Fruit fly (Drosophila melanogaster) whole organism, embryonic: ENCODE data around the gene TyrRS.
A peak's percentile ranks its signal among the peaks of the same experiment; 100 is the strongest.

Experiments
- Blimp-1 ChIP-seq: fragments of 200-800 bp; sonication (Bioruptor generic); optimal IDR thresholded peaks from 3 replicates; lab custom pipeline; 2018; ENCODE audit warnings: missing biosample characterization, missing genetic modification characterization, mild to moderate bottlenecking, moderate library complexity, missing genetic modification reagents
- CG10366 ChIP-seq: fragments of 200-800 bp; sonication (Bioruptor generic); IDR thresholded peaks from 2 replicates; pipeline ENCODE4 v1.3.6; 2022; ENCODE audit warnings: missing biosample characterization, missing genetic modification characterization
- CG10959 ChIP-seq: fragments of 200-800 bp; sonication (Bioruptor generic); IDR thresholded peaks from 2 replicates; pipeline ENCODE4 v1.3.6; 2022; ENCODE audit warnings: missing biosample characterization, missing genetic modification characterization
- CG11456 ChIP-seq: fragments of 200-800 bp; sonication (Bioruptor generic); IDR thresholded peaks from 3 replicates; pipeline ENCODE4 v1.3.6; 2022; ENCODE audit warnings: missing biosample characterization, missing genetic modification characterization
- CG11723 ChIP-seq: fragments of 200-800 bp; sonication (Bioruptor generic); optimal IDR thresholded peaks from 2 replicates; lab custom pipeline; 2017; ENCODE audit warnings: missing biosample characterization, mild to moderate bottlenecking, missing genetic modification characterization
- CG12071 ChIP-seq: fragments of 200-800 bp; sonication (Bioruptor generic); optimal IDR thresholded peaks from 3 replicates; lab custom pipeline; 2018; ENCODE audit warnings: missing biosample characterization, mild to moderate bottlenecking, missing genetic modification characterization
- CG12155 ChIP-seq: fragments of 200-800 bp; sonication (Bioruptor generic); optimal IDR thresholded peaks from 3 replicates; lab custom pipeline; 2016; ENCODE audit warnings: missing biosample characterization, missing genetic modification characterization
- CG15696 ChIP-seq: fragments of 200-800 bp; sonication (Bioruptor generic); optimal IDR thresholded peaks from 2 replicates; lab custom pipeline; 2019; ENCODE audit warnings: missing biosample characterization, mild to moderate bottlenecking, missing genetic modification characterization, moderate library complexity
- CG18011 ChIP-seq: fragments of 200-800 bp; sonication (Bioruptor generic); optimal IDR thresholded peaks from 2 replicates; lab custom pipeline; 2017; ENCODE audit warnings: missing biosample characterization, missing genetic modification characterization, mild to moderate bottlenecking, moderate library complexity, missing genotype
- CG18262 ChIP-seq: fragments of 200-800 bp; optimal IDR thresholded peaks from 3 replicates; lab custom pipeline; 2019; ENCODE audit warnings: missing biosample characterization, mild to moderate bottlenecking, missing genetic modification characterization, moderate library complexity
- CG18619 ChIP-seq: fragments of 200-800 bp; sonication (Bioruptor generic); optimal IDR thresholded peaks from 3 replicates; lab custom pipeline; 2017; ENCODE audit warnings: missing biosample characterization, mild to moderate bottlenecking, missing genetic modification characterization
- CG2678 ChIP-seq: fragments of 200-800 bp; sonication (Bioruptor generic); optimal IDR thresholded peaks from 3 replicates; lab custom pipeline; 2019; ENCODE audit warnings: missing biosample characterization, mild to moderate bottlenecking, missing genetic modification characterization, moderate library complexity
- CG3065 ChIP-seq: fragments of 200-800 bp; sonication (Bioruptor generic); optimal IDR thresholded peaks from 2 replicates; lab custom pipeline; 2016; ENCODE audit warnings: missing biosample characterization, missing genetic modification characterization
- CG31441 ChIP-seq: fragments of 200-800 bp; sonication (Bioruptor generic); IDR thresholded peaks from 2 replicates; pipeline ENCODE4 v1.3.6; 2022; ENCODE audit warnings: missing biosample characterization, missing genetic modification characterization
- CG32532 ChIP-seq: fragments of 200-800 bp; sonication (Bioruptor generic); IDR thresholded peaks from 2 replicates; pipeline ENCODE4 v1.3.6; 2022; ENCODE audit warnings: missing biosample characterization, missing genetic modification characterization
- CG6791 ChIP-seq: fragments of 200-800 bp; sonication (Bioruptor generic); IDR thresholded peaks from 3 replicates; pipeline ENCODE4 v1.3.6; 2022; ENCODE audit warnings: missing biosample characterization, missing genetic modification characterization; ENCODE audit not compliant: partially characterized antibody
- CG8388 ChIP-seq: fragments of 200-800 bp; sonication (Bioruptor generic); optimal IDR thresholded peaks from 2 replicates; lab custom pipeline; 2019; ENCODE audit warnings: missing biosample characterization, mild to moderate bottlenecking, missing genetic modification characterization, moderate library complexity
- CHES-1-like ChIP-seq: fragments of 200-800 bp; sonication (Bioruptor generic); optimal IDR thresholded peaks from 2 replicates; lab custom pipeline; 2016; ENCODE audit warnings: missing biosample characterization, missing genetic modification characterization
- GATAe ChIP-seq: fragments of 200-800 bp; sonication (Bioruptor generic); conservative IDR thresholded peaks from 2 replicates; pipeline ENCODE4 v1.3.6; 2022; ENCODE audit warnings: missing biosample characterization, missing genetic modification characterization
- Gug ChIP-seq: fragments of 200-800 bp; sonication (Bioruptor generic); IDR thresholded peaks from 4 replicates; pipeline ENCODE4 v1.3.6; 2022; ENCODE audit warnings: missing biosample characterization, missing genetic modification characterization
- Hr3 ChIP-seq: fragments of 200-800 bp; sonication (Bioruptor generic); optimal IDR thresholded peaks from 3 replicates; lab custom pipeline; 2016; ENCODE audit warnings: missing biosample characterization, missing genetic modification characterization
- Hr39 ChIP-seq: fragments of >200 bp; optimal IDR thresholded peaks from 2 replicates; lab custom pipeline; 2017
- MBD-R2 ChIP-seq: fragments of 200-800 bp; sonication (Bioruptor generic); IDR thresholded peaks from 2 replicates; pipeline ENCODE4 v1.3.6; 2022; ENCODE audit warnings: missing biosample characterization, missing genetic modification characterization
- Mad ChIP-seq: fragments of 200-800 bp; sonication (Bioruptor generic); optimal IDR thresholded peaks from 2 replicates; lab custom pipeline; 2016; ENCODE audit warnings: missing biosample characterization, missing genetic modification characterization
- Nf-YB ChIP-seq: fragments of 200-800 bp; sonication (Bioruptor generic); optimal IDR thresholded peaks from 3 replicates; lab custom pipeline; 2019; ENCODE audit warnings: missing biosample characterization, mild to moderate bottlenecking, missing genetic modification characterization, moderate library complexity
- Nf-YC ChIP-seq: fragments of 200-800 bp; optimal IDR thresholded peaks from 3 replicates; lab custom pipeline; 2019; ENCODE audit warnings: missing biosample characterization, mild to moderate bottlenecking, missing genetic modification characterization, moderate library complexity
- Ravus ChIP-seq: fragments of 200-800 bp; sonication (Bioruptor generic); IDR thresholded peaks from 2 replicates; pipeline ENCODE4 v1.3.6; 2022; ENCODE audit warnings: missing biosample characterization, missing genetic modification characterization
- TFAM ChIP-seq: fragments of 200-800 bp; sonication (Bioruptor generic); optimal IDR thresholded peaks from 2 replicates; lab custom pipeline; 2017; ENCODE audit warnings: missing biosample characterization, missing genetic modification characterization, inconsistent platforms
- ap ChIP-seq: fragments of 200-800 bp; sonication (Bioruptor generic); IDR thresholded peaks from 2 replicates; pipeline ENCODE4 v1.3.6; 2022; ENCODE audit warnings: missing biosample characterization, missing genetic modification characterization
- ase ChIP-seq: fragments of 200-800 bp; sonication (Bioruptor generic); IDR thresholded peaks from 3 replicates; pipeline ENCODE4 v1.3.6; 2022; ENCODE audit warnings: missing biosample characterization, missing genetic modification characterization
- bigmax ChIP-seq: fragments of 200-800 bp; sonication (Bioruptor generic); optimal IDR thresholded peaks from 2 replicates; lab custom pipeline; 2018; ENCODE audit warnings: missing biosample characterization, mild to moderate bottlenecking, missing genetic modification characterization
- dan ChIP-seq: fragments of 200-800 bp; sonication (Bioruptor generic); IDR thresholded peaks from 2 replicates; pipeline ENCODE4 v1.3.6; 2022; ENCODE audit warnings: missing biosample characterization, missing genetic modification characterization
- dpn ChIP-seq, 2 experiments: fragments of 200-800 bp; sonication (Bioruptor generic); optimal IDR thresholded peaks; 3 replicates each; lab custom pipeline; 2016; ENCODE audit warnings: missing biosample characterization in 2 of 2, missing genetic modification characterization in 2 of 2
- dysf ChIP-seq: fragments of 200-800 bp; sonication (Bioruptor generic); IDR thresholded peaks from 3 replicates; pipeline ENCODE4 v1.3.6; 2022; ENCODE audit warnings: missing biosample characterization, missing genetic modification characterization
- lab ChIP-seq: fragments of 200-800 bp; sonication (Bioruptor generic); optimal IDR thresholded peaks from 3 replicates; lab custom pipeline; 2017; ENCODE audit warnings: missing biosample characterization, missing genetic modification characterization, mild to moderate bottlenecking, moderate library complexity, missing genetic modification reagents
- lmd ChIP-seq: fragments of 200-800 bp; sonication (Bioruptor generic); IDR thresholded peaks from 2 replicates; pipeline ENCODE4 v1.3.6; 2022; ENCODE audit warnings: missing biosample characterization, missing genetic modification characterization
- nom ChIP-seq: fragments of 200-800 bp; sonication (Bioruptor generic); optimal IDR thresholded peaks from 2 replicates; lab custom pipeline; 2017; ENCODE audit warnings: missing biosample characterization, missing genetic modification characterization, mild to moderate bottlenecking, moderate library complexity, missing genetic modification reagents
- peb ChIP-seq: fragments of 200-800 bp; sonication (Bioruptor generic); IDR thresholded peaks from 2 replicates; pipeline ENCODE4 v1.3.6; 2022; ENCODE audit warnings: missing biosample characterization, missing genetic modification characterization
- phol ChIP-seq: fragments of 200-800 bp; sonication (Bioruptor generic); optimal IDR thresholded peaks from 3 replicates; lab custom pipeline; 2018; ENCODE audit warnings: missing biosample characterization, mild to moderate bottlenecking, missing genetic modification characterization, moderate library complexity
- prd ChIP-seq, 3 experiments: fragments of >200 bp in 2 of 3; fragments of 200-800 bp in 1 of 3; sonication (Bioruptor generic) in 1 of 3; optimal IDR thresholded peaks in 2 of 3; IDR thresholded peaks in 1 of 3; 2 replicates in 2 of 3; 3 replicates in 1 of 3; pipeline versions ENCODE4 v1.3.6 to Lab custom; 2017 to 2022; ENCODE audit warnings: missing biosample characterization in 1 of 3, missing genetic modification characterization in 1 of 3
- ranshi ChIP-seq: fragments of 200-800 bp; sonication (Bioruptor generic); IDR thresholded peaks from 2 replicates; pipeline ENCODE4 v1.3.6; 2022; ENCODE audit warnings: missing biosample characterization, missing genetic modification characterization
- run ChIP-seq: fragments of 200-800 bp; sonication (Bioruptor generic); optimal IDR thresholded peaks from 3 replicates; lab custom pipeline; 2018; ENCODE audit warnings: missing biosample characterization, mild to moderate bottlenecking, missing genetic modification characterization
- sd ChIP-seq: fragments of 200-800 bp; sonication (Bioruptor generic); optimal IDR thresholded peaks from 3 replicates; lab custom pipeline; 2018; ENCODE audit warnings: missing biosample characterization, mild to moderate bottlenecking, missing genetic modification characterization, moderate library complexity
- slbo ChIP-seq: fragments of 200-800 bp; sonication (Bioruptor generic); IDR thresholded peaks from 2 replicates; pipeline ENCODE4 v1.3.6; 2022; ENCODE audit warnings: missing biosample characterization, missing genetic modification characterization
- sug ChIP-seq: fragments of 200-800 bp; optimal IDR thresholded peaks from 2 replicates; lab custom pipeline; 2019; ENCODE audit warnings: missing biosample characterization, mild to moderate bottlenecking, missing genetic modification characterization, moderate library complexity
- tll ChIP-seq, 2 experiments: fragments of 200-800 bp in 1 of 2; fragments of >200 bp in 1 of 2; sonication (Bioruptor generic) in 1 of 2; optimal IDR thresholded peaks; 2 replicates each; lab custom pipeline; 2017 to 2019; ENCODE audit warnings: missing biosample characterization in 2 of 2, missing genetic modification characterization in 2 of 2, mild to moderate bottlenecking in 1 of 2, moderate library complexity in 1 of 2
- twi ChIP-seq: fragments of 200-800 bp; optimal IDR thresholded peaks from 2 replicates; lab custom pipeline; 2019; ENCODE audit warnings: missing biosample characterization, mild to moderate bottlenecking, missing genetic modification characterization, moderate library complexity
- vvl ChIP-seq: fragments of 200-800 bp; sonication (Bioruptor generic); IDR thresholded peaks from 2 replicates; pipeline ENCODE4 v1.3.6; 2022; ENCODE audit warnings: missing biosample characterization, missing genetic modification characterization

TyrRS gene

DNA sequence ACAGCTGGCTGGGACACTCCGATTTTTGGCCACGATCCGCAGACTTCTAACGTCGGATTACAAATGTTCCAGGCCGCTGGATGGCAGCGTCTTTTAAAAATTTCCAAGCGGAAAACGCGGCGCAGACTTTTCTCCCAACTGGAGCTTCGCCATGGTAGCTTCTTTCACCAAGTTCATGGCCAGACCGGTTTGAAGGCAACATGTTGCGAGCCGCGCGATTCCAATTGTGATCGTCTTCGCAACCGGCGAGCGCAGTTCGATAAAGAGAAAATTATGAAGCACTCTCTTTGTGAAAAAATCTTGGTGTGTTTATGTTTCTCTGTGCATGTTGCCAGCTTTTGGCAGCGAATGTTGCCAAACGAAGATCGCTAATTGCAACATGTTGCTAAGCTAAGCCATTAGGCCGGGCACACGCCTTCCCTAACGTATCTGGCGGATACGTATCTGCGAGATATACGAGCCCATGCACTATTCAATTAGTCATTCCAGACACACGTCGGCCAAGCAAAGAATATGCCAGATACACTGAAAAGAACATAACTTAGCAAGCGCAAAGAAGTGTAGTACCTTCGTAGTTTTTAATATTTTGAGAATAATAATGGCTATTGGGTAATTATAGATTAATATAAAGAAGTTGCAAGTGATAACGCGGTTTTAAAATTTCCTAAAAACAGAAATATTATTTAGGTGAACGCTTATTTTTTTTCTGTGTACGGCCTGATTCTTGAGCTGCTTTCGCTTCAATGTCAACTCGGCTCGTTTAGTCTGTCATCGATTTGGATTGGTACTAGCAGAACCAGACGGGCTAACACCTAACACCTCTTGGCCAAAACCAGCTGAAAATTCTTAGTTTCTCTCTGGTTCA is 33.0 kb upstream of the TyrRS start, which contains the start of gene dsx-c73A (continued):
- TF ChIP-seq prd (optimal IDR thresholded peaks at IDR 0.05; lab: Kevin White, UChicago) (no peak), prd (GFP tag; IDR thresholded peaks at IDR 0.05; lab: Robert Waterston, UW) (peak; percentile 60; the same call in 2 of the 3 replicates), CG11456 (GFP tag; lab: Robert Waterston, UW) (0 out of 3 replicates have a peak, but pooled peaks have one; percentile 17), Gug (GFP tag; lab: Robert Waterston, UW) (no peak), MBD-R2 (GFP tag; lab: Robert Waterston, UW) (no peak), CG15696 (no peak), CG8388 (GFP tag; lab: Kevin White, UChicago) (peak; percentile 13), nom (GFP tag; lab: Kevin White, UChicago) (no peak), Blimp-1 (peak; percentile 74), TFAM (GFP tag; lab: Kevin White, UChicago) (no peak), phol (tag; lab: Kevin White, UChicago) (peak; percentile 47), ap (GFP tag; lab: Robert Waterston, UW) (no peak), CG11723 (GFP tag; lab: Kevin White, UChicago) (no peak), peb (GFP tag; lab: Robert Waterston, UW) (no peak), CG2678 (tag; lab: Kevin White, UChicago) (peak; percentile 35), twi (no peak), GATAe (GFP tag; lab: Robert Waterston, UW) (no peak), sd (tag; lab: Kevin White, UChicago) (no peak), tll (GFP tag; optimal IDR thresholded peaks at IDR 0.05; lab: Kevin White, UChicago) (no peak), Mad (GFP tag; lab: Kevin White, UChicago) (no peak), lmd (GFP tag; lab: Robert Waterston, UW) (peak; percentile 46; the same call in 1 of the 2 replicates), dysf (GFP tag; lab: Robert Waterston, UW) (no peak), sug (tag; lab: Kevin White, UChicago) (no peak), CG18011 (GFP tag; lab: Kevin White, UChicago) (no peak), vvl (peak; percentile 65), CG12155 (GFP tag; lab: Kevin White, UChicago) (peak; percentile 3), run (tag; lab: Kevin White, UChicago) (no peak), Hr3 (GFP tag; lab: Kevin White, UChicago) (peak; percentile 36), Ravus (GFP tag; lab: Robert Waterston, UW) (no peak), Nf-YB (GFP tag; lab: Kevin White, UChicago) (no peak), CG12071 (GFP tag; lab: Kevin White, UChicago) (no peak), dpn (GFP tag; optimal IDR thresholded peaks at IDR 0.05; lab: Kevin White, UChicago) (peak in 1 of 2 experiments; percentile 29), CG18619 (GFP tag; lab: Kevin White, UChicago) (peak; percentile 1), CG6791 (GFP tag; lab: Robert Waterston, UW) (no peak), dan (GFP tag; lab: Robert Waterston, UW) (no peak), ranshi (GFP tag; lab: Robert Waterston, UW) (0 out of 2 replicates have a peak, but pooled peaks have one; percentile 20), CG18262 (tag; lab: Kevin White, UChicago) (peak; percentile 60), CG3065 (GFP tag; lab: Kevin White, UChicago) (no peak), CG32532 (GFP tag; lab: Robert Waterston, UW) (no peak), bigmax (GFP tag; lab: Kevin White, UChicago) (no peak), CG31441 (GFP tag; lab: Robert Waterston, UW) (peak; percentile 52; the same call in 1 of the 2 replicates), Nf-YC (tag; lab: Kevin White, UChicago) (no peak), ase (GFP tag; lab: Robert Waterston, UW) (no peak), Hr39 (lab: Kevin White, UChicago) (no peak), lab (GFP tag; lab: Kevin White, UChicago) (no peak), CHES-1-like (GFP tag; lab: Kevin White, UChicago) (no peak), CG10366 (GFP tag; lab: Robert Waterston, UW) (peak; percentile 34; the same call in 1 of the 2 replicates), slbo (peak; percentile 16; the same call in 1 of the 2 replicates), CG10959 (peak; percentile 50; the same call in 1 of the 2 replicates)
